Worm (Caenorhabditis elegans) whole organism, L3 larva: ENCODE results near the gene hil-6.

ENCODE experiments used
- ceh-82 ChIP-seq: fragments of 150-350 bp; optimal IDR thresholded peaks from 2 replicates; lab custom pipeline; 2014; ENCODE audit warnings: missing biosample characterization, missing genetic modification characterization
- ceh-9 ChIP-seq: sonication (generic microtip); optimal IDR thresholded peaks from 2 replicates; lab custom pipeline; 2018; ENCODE audit warnings: missing biosample characterization, missing genetic modification characterization
- egl-27 ChIP-seq: sonication (generic microtip); optimal IDR thresholded peaks from 4 replicates; lab custom pipeline; 2017; ENCODE audit warnings: missing biosample characterization, missing genetic modification reagents, missing genetic modification characterization
- elt-2 ChIP-seq: sonication (generic microtip); optimal IDR thresholded peaks from 2 replicates; lab custom pipeline; 2016; ENCODE audit warnings: missing genetic modification reagents, mild to moderate bottlenecking, missing genetic modification characterization, missing compliant biosample characterization
- elt-3 ChIP-seq, 3 experiments: fragments of 150-350 bp in 1 of 3; sonication (generic microtip) in 2 of 3; optimal IDR thresholded peaks; 2 replicates in 2 of 3; 4 replicates in 1 of 3; lab custom pipeline; 2014 to 2017; ENCODE audit warnings: missing biosample characterization in 3 of 3, missing genetic modification characterization in 3 of 3
- eor-1 ChIP-seq, 2 experiments: fragments of 150-350 bp; optimal IDR thresholded peaks; 2 replicates each; lab custom pipeline; 2014 to 2018; ENCODE audit warnings: missing biosample characterization in 2 of 2, missing genetic modification characterization in 2 of 2
- fkh-10 ChIP-seq: sonication (generic microtip); optimal IDR thresholded peaks from 2 replicates; lab custom pipeline; 2017; ENCODE audit warnings: missing biosample characterization, missing genetic modification reagents, missing genetic modification characterization
- fos-1 ChIP-seq: fragments of 150-350 bp; optimal IDR thresholded peaks from 2 replicates; lab custom pipeline; 2014; ENCODE audit warnings: missing biosample characterization, missing genetic modification characterization
- hmg-11 ChIP-seq: sonication (generic microtip); optimal IDR thresholded peaks from 2 replicates; lab custom pipeline; 2016; ENCODE audit warnings: missing genetic modification characterization, missing compliant biosample characterization
- nhr-11 ChIP-seq: fragments of 150-350 bp; optimal IDR thresholded peaks from 2 replicates; lab custom pipeline; 2014; ENCODE audit warnings: missing biosample characterization, missing genetic modification characterization
- nhr-23 ChIP-seq: fragments of 150-350 bp; optimal IDR thresholded peaks from 2 replicates; lab custom pipeline; 2014; ENCODE audit warnings: missing biosample characterization, missing genetic modification reagents, missing genetic modification characterization
- nhr-76 ChIP-seq: fragments of 150-350 bp; sonication (generic microtip); optimal IDR thresholded peaks from 5 replicates; lab custom pipeline; 2014; ENCODE audit warnings: missing biosample characterization, missing genetic modification characterization
- pha-4 ChIP-seq: fragments of 150-350 bp; optimal IDR thresholded peaks from 2 replicates; lab custom pipeline; 2014; ENCODE audit warnings: missing biosample characterization, missing genetic modification reagents, missing genetic modification characterization
- unc-39 ChIP-seq: sonication (generic microtip); optimal IDR thresholded peaks from 4 replicates; lab custom pipeline; 2017; ENCODE audit warnings: missing biosample characterization, missing genetic modification characterization

- TF ChIP-seq elt-3 (tag; optimal IDR thresholded peaks at IDR 0.05; lab: Kevin White, UChicago), result no peak
- TF ChIP-seq ceh-9 (tag; lab: Kevin White, UChicago), result no peak
- no peak for TF ChIP-seq egl-27 (tag; lab: Kevin White, UChicago)
- no peak for TF ChIP-seq nhr-76
- no peak for TF ChIP-seq hmg-11 (tag; lab: Kevin White, UChicago)
- no peak for TF ChIP-seq fkh-10 (GFP tag; lab: Kevin White, UChicago)
- no peak for TF ChIP-seq nhr-11
- no peak for TF ChIP-seq pha-4
- TF ChIP-seq elt-2, result no peak
- TF ChIP-seq eor-1 (tag; optimal IDR thresholded peaks at IDR 0.05; lab: Kevin White, UChicago), result no peak
- TF ChIP-seq ceh-82 (tag; lab: Kevin White, UChicago), result no peak
- TF ChIP-seq nhr-23, result no peak
- no peak for TF ChIP-seq unc-39 (tag; lab: Kevin White, UChicago)
- no peak for TF ChIP-seq fos-1
These were observed 41.5 kb upstream of the hil-6 start, which contains the start of gene Y40B10A.9 for ce11 chrV:2072807-2073206.
